Fruit fly (Drosophila melanogaster) whole organism, embryonic: ENCODE results near the gene U2af50.
A peak's percentile ranks its signal among the peaks of the same experiment; 100 is the strongest.

Source experiments
- Ada2b ChIP-seq: fragments of 200-800 bp; sonication (Bioruptor generic); IDR thresholded peaks from 2 replicates; pipeline ENCODE4 v1.3.6; 2022; ENCODE audit warnings: missing biosample characterization, missing genetic modification characterization
- B-H2 ChIP-seq: fragments of 200-800 bp; sonication (Bioruptor generic); optimal IDR thresholded peaks from 2 replicates; lab custom pipeline; 2018; ENCODE audit warnings: missing biosample characterization, mild to moderate bottlenecking, missing genetic modification characterization
- CG10267 ChIP-seq: fragments of 200-800 bp; sonication (Bioruptor generic); optimal IDR thresholded peaks from 2 replicates; lab custom pipeline; 2018; ENCODE audit warnings: missing biosample characterization, mild to moderate bottlenecking, missing genetic modification characterization, moderate library complexity
- CG10979 ChIP-seq: fragments of 200-800 bp; sonication (Bioruptor generic); optimal IDR thresholded peaks from 2 replicates; lab custom pipeline; 2018; ENCODE audit warnings: missing biosample characterization, mild to moderate bottlenecking, missing genetic modification characterization, moderate library complexity
- CG12391 ChIP-seq: fragments of 200-800 bp; sonication (Bioruptor generic); optimal IDR thresholded peaks from 3 replicates; lab custom pipeline; 2018; ENCODE audit warnings: missing biosample characterization, mild to moderate bottlenecking, missing genetic modification characterization, moderate library complexity
- CG12769 ChIP-seq: fragments of 200-800 bp; sonication (Bioruptor generic); optimal IDR thresholded peaks from 2 replicates; lab custom pipeline; 2019; ENCODE audit warnings: missing biosample characterization, mild to moderate bottlenecking, missing genetic modification characterization, moderate library complexity
- CG13287 ChIP-seq: fragments of 200-800 bp; sonication (Bioruptor generic); IDR thresholded peaks from 2 replicates; pipeline ENCODE4 v1.3.6; 2022; ENCODE audit warnings: missing biosample characterization, missing genetic modification characterization; ENCODE audit not compliant: partially characterized antibody
- CG14441 ChIP-seq: fragments of 200-800 bp; sonication (Bioruptor generic); IDR thresholded peaks from 2 replicates; pipeline ENCODE4 v1.3.6; 2022; ENCODE audit warnings: missing biosample characterization, missing genetic modification characterization
- CG14710 ChIP-seq: fragments of 200-800 bp; sonication (Bioruptor generic); optimal IDR thresholded peaks from 3 replicates; lab custom pipeline; 2019; ENCODE audit warnings: missing biosample characterization, mild to moderate bottlenecking, missing genetic modification characterization, moderate library complexity
- CG17568 ChIP-seq: fragments of 200-800 bp; sonication (Bioruptor generic); optimal IDR thresholded peaks from 2 replicates; lab custom pipeline; 2018; ENCODE audit warnings: missing biosample characterization, mild to moderate bottlenecking, missing genetic modification characterization, moderate library complexity
- CG18764 ChIP-seq: fragments of 200-800 bp; sonication (Bioruptor generic); optimal IDR thresholded peaks from 3 replicates; lab custom pipeline; 2016; ENCODE audit warnings: missing biosample characterization, missing genetic modification characterization
- CG2199 ChIP-seq: fragments of 200-800 bp; sonication (Bioruptor generic); IDR thresholded peaks from 3 replicates; pipeline ENCODE4 v1.3.6; 2022; ENCODE audit warnings: missing biosample characterization, missing genetic modification characterization
- CG2875 ChIP-seq: fragments of 200-800 bp; sonication (Bioruptor generic); optimal IDR thresholded peaks from 2 replicates; lab custom pipeline; 2017; ENCODE audit warnings: missing biosample characterization, mild to moderate bottlenecking, missing genetic modification characterization, missing genetic modification reagents
- CG32772 ChIP-seq: fragments of 200-800 bp; sonication (Bioruptor generic); IDR thresholded peaks from 2 replicates; pipeline ENCODE4 v1.3.6; 2022; ENCODE audit warnings: missing biosample characterization, missing genetic modification characterization
- CG34224 ChIP-seq: fragments of 200-800 bp; sonication (Bioruptor generic); IDR thresholded peaks from 3 replicates; pipeline ENCODE4 v1.3.6; 2022; ENCODE audit warnings: missing biosample characterization, missing genetic modification characterization; ENCODE audit not compliant: partially characterized antibody
- CG34376 ChIP-seq: fragments of 200-800 bp; sonication (Bioruptor generic); optimal IDR thresholded peaks from 2 replicates; lab custom pipeline; 2018; ENCODE audit warnings: missing biosample characterization, mild to moderate bottlenecking, missing genetic modification characterization
- CG5180 ChIP-seq: fragments of 200-800 bp; sonication (Bioruptor generic); optimal IDR thresholded peaks from 3 replicates; lab custom pipeline; 2017; ENCODE audit warnings: missing biosample characterization, missing genetic modification characterization, mild to moderate bottlenecking, moderate library complexity, missing genetic modification reagents
- CG8281 ChIP-seq: fragments of 200-800 bp; sonication (Bioruptor generic); optimal IDR thresholded peaks from 2 replicates; lab custom pipeline; 2018; ENCODE audit warnings: missing biosample characterization, mild to moderate bottlenecking, missing genetic modification characterization, moderate library complexity
- Chrac-16 ChIP-seq: fragments of 200-800 bp; sonication (Bioruptor generic); optimal IDR thresholded peaks from 3 replicates; lab custom pipeline; 2016; ENCODE audit warnings: missing biosample characterization, missing genetic modification characterization
- D19A ChIP-seq: fragments of 200-800 bp; optimal IDR thresholded peaks from 3 replicates; lab custom pipeline; 2019; ENCODE audit warnings: missing biosample characterization, mild to moderate bottlenecking, missing genetic modification characterization, moderate library complexity
- Deaf1 ChIP-seq: fragments of 200-800 bp; optimal IDR thresholded peaks from 3 replicates; lab custom pipeline; 2019; ENCODE audit warnings: missing biosample characterization, mild to moderate bottlenecking, missing genetic modification characterization, moderate library complexity
- Doc3 ChIP-seq: fragments of 200-800 bp; sonication (Bioruptor generic); IDR thresholded peaks from 3 replicates; pipeline ENCODE4 v1.3.6; 2022; ENCODE audit warnings: missing biosample characterization, missing genetic modification characterization; ENCODE audit not compliant: partially characterized antibody
- Drgx ChIP-seq: fragments of 200-800 bp; sonication (Bioruptor generic); IDR thresholded peaks from 2 replicates; pipeline ENCODE4 v1.3.6; 2022; ENCODE audit warnings: missing biosample characterization, missing genetic modification characterization
- Hand ChIP-seq: fragments of 200-800 bp; sonication (Bioruptor generic); optimal IDR thresholded peaks from 2 replicates; lab custom pipeline; 2017; ENCODE audit warnings: mild to moderate bottlenecking, missing biosample characterization, missing genetic modification reagents, missing genetic modification characterization
- NC2α ChIP-seq: fragments of 200-800 bp; sonication (Bioruptor generic); optimal IDR thresholded peaks from 2 replicates; lab custom pipeline; 2016; ENCODE audit warnings: missing biosample characterization, missing genetic modification characterization
- Pdp1 ChIP-seq, 2 experiments: fragments of 200-800 bp; sonication (Bioruptor generic); optimal IDR thresholded peaks; 3 replicates each; lab custom pipeline; 2016; ENCODE audit warnings: missing biosample characterization in 2 of 2, missing genetic modification characterization in 2 of 2, mild to moderate bottlenecking in 1 of 2, moderate library complexity in 1 of 2
- Side ChIP-seq: fragments of 200-800 bp; sonication (Bioruptor generic); optimal IDR thresholded peaks from 2 replicates; lab custom pipeline; 2016; ENCODE audit warnings: missing biosample characterization, missing genetic modification characterization
- YL-1 ChIP-seq: fragments of 200-800 bp; sonication (Bioruptor generic); optimal IDR thresholded peaks from 3 replicates; lab custom pipeline; 2017; ENCODE audit warnings: missing biosample characterization, mild to moderate bottlenecking, missing genetic modification characterization
- abd-A ChIP-seq: fragments of 200-800 bp; sonication (Bioruptor generic); optimal IDR thresholded peaks from 3 replicates; lab custom pipeline; 2019; ENCODE audit warnings: missing biosample characterization, mild to moderate bottlenecking, missing genetic modification characterization, moderate library complexity
- ara ChIP-seq: fragments of 200-800 bp; sonication (Bioruptor generic); IDR thresholded peaks from 2 replicates; pipeline ENCODE4 v1.3.6; 2022; ENCODE audit warnings: missing biosample characterization, missing genetic modification characterization
- ase ChIP-seq: fragments of 200-800 bp; sonication (Bioruptor generic); IDR thresholded peaks from 3 replicates; pipeline ENCODE4 v1.3.6; 2022; ENCODE audit warnings: missing biosample characterization, missing genetic modification characterization
- btn ChIP-seq: fragments of 200-800 bp; sonication (Bioruptor generic); optimal IDR thresholded peaks from 2 replicates; lab custom pipeline; 2016; ENCODE audit warnings: missing biosample characterization, missing genetic modification characterization
- cato ChIP-seq: fragments of 200-800 bp; sonication (Bioruptor generic); optimal IDR thresholded peaks from 2 replicates; lab custom pipeline; 2016; ENCODE audit warnings: missing biosample characterization, missing genetic modification characterization, borderline replicate concordance
- cg ChIP-seq: fragments of 200-800 bp; sonication (Bioruptor generic); optimal IDR thresholded peaks from 3 replicates; lab custom pipeline; 2019; ENCODE audit warnings: missing biosample characterization, mild to moderate bottlenecking, missing genetic modification characterization, moderate library complexity
- chinmo ChIP-seq: fragments of 200-800 bp; sonication (Bioruptor generic); IDR thresholded peaks from 4 replicates; pipeline ENCODE4 v1.3.6; 2022; ENCODE audit warnings: missing biosample characterization, missing genetic modification characterization; ENCODE audit not compliant: partially characterized antibody
- eve ChIP-seq, 2 experiments: fragments of >200 bp; optimal IDR thresholded peaks; 2 replicates each; lab custom pipeline; 2017; ENCODE audit warnings: missing biosample characterization in 2 of 2, missing genetic modification characterization in 2 of 2
- gem ChIP-seq: fragments of 200-800 bp; sonication (Bioruptor generic); optimal IDR thresholded peaks from 2 replicates; lab custom pipeline; 2019; ENCODE audit warnings: missing biosample characterization, mild to moderate bottlenecking, missing genetic modification characterization, moderate library complexity
- grau ChIP-seq: fragments of 200-800 bp; optimal IDR thresholded peaks from 3 replicates; lab custom pipeline; 2019; ENCODE audit warnings: missing biosample characterization, mild to moderate bottlenecking, missing genetic modification characterization, moderate library complexity
- lilli ChIP-seq: fragments of 200-800 bp; sonication (Bioruptor generic); optimal IDR thresholded peaks from 3 replicates; lab custom pipeline; 2016; ENCODE audit warnings: missing biosample characterization, missing genetic modification characterization
- nom ChIP-seq: fragments of 200-800 bp; sonication (Bioruptor generic); optimal IDR thresholded peaks from 2 replicates; lab custom pipeline; 2017; ENCODE audit warnings: missing biosample characterization, missing genetic modification characterization, mild to moderate bottlenecking, moderate library complexity, missing genetic modification reagents
- onecut ChIP-seq: fragments of 200-800 bp; sonication (Bioruptor generic); IDR thresholded peaks from 2 replicates; pipeline ENCODE4 v1.3.6; 2022; ENCODE audit warnings: missing biosample characterization, missing genetic modification characterization
- otp ChIP-seq: fragments of 200-800 bp; sonication (Bioruptor generic); IDR thresholded peaks from 3 replicates; pipeline ENCODE4, ENCODE4 v1.3.6; 2022; ENCODE audit warnings: missing biosample characterization, missing genetic modification characterization
- pita ChIP-seq: fragments of 200-800 bp; sonication (Bioruptor generic); optimal IDR thresholded peaks from 2 replicates; lab custom pipeline; 2017; ENCODE audit warnings: missing biosample characterization, mild to moderate bottlenecking, missing genetic modification characterization
- pros ChIP-seq: fragments of 200-800 bp; sonication (Bioruptor generic); optimal IDR thresholded peaks from 3 replicates; lab custom pipeline; 2019; ENCODE audit warnings: missing biosample characterization, mild to moderate bottlenecking, missing genetic modification characterization, moderate library complexity
- pum ChIP-seq: fragments of 200-800 bp; sonication (Bioruptor generic); optimal IDR thresholded peaks from 2 replicates; lab custom pipeline; 2016; ENCODE audit warnings: missing biosample characterization, missing genetic modification characterization
- sens ChIP-seq: fragments of 200-800 bp; sonication (Bioruptor generic); peaks from one replicate; lab custom pipeline; 2016; ENCODE audit warnings: missing biosample characterization, missing genetic modification characterization
- trh ChIP-seq: fragments of 200-800 bp; sonication (Bioruptor generic); optimal IDR thresholded peaks from 2 replicates; lab custom pipeline; 2016; ENCODE audit warnings: missing biosample characterization, missing genetic modification characterization
- unc-4 ChIP-seq: fragments of 200-800 bp; sonication (Bioruptor generic); IDR thresholded peaks from 2 replicates; pipeline ENCODE4 v1.3.6; 2022; ENCODE audit warnings: missing biosample characterization, missing genetic modification characterization; ENCODE audit not compliant: partially characterized antibody
- zfh1 ChIP-seq: fragments of 200-800 bp; sonication (Bioruptor generic); IDR thresholded peaks from 3 replicates; pipeline ENCODE4 v1.3.6; 2022; ENCODE audit warnings: missing biosample characterization, missing genetic modification characterization

U2af50 gene

dm6 chrX:16372492-16373350, 13.9 kb upstream of the U2af50 start, which contains the start of gene Fur2:
Gene Fur2 (plus strand): TSS chrX:16373086.
- no peak for TF ChIP-seq D19A (tag; lab: Kevin White, UChicago)
- peak; percentile 27 for TF ChIP-seq CG34376
- peak; percentile 52 for TF ChIP-seq CG8281
- no peak for TF ChIP-seq grau (tag; lab: Kevin White, UChicago)
- peak in 1 of 2 experiments; percentile 95 for TF ChIP-seq Pdp1 (GFP tag; optimal IDR thresholded peaks at IDR 0.05; lab: Kevin White, UChicago)
- peak; percentile 87; the same call in 1 of the 4 replicates for TF ChIP-seq chinmo (GFP tag; lab: Robert Waterston, UW)
- no peak for TF ChIP-seq YL-1 (GFP tag; lab: Kevin White, UChicago)
- TF ChIP-seq CG5180 = peak; percentile 75
- peak; percentile 53 for TF ChIP-seq abd-A
- peak; percentile 63 for TF ChIP-seq cg (GFP tag; lab: Kevin White, UChicago)
- TF ChIP-seq pros (GFP tag; lab: Kevin White, UChicago) = peak; percentile 50
- no peak for TF ChIP-seq CG2875
- 0 out of 2 replicates have a peak, but pooled peaks have one; percentile 34 for TF ChIP-seq CG13287 (GFP tag; lab: Robert Waterston, UW)
- no peak for TF ChIP-seq pita (GFP tag; lab: Kevin White, UChicago)
- no peak for TF ChIP-seq CG14441 (GFP tag; lab: Robert Waterston, UW)
- TF ChIP-seq CG34224 (GFP tag; lab: Robert Waterston, UW) = peak; percentile 35; the same call in 1 of the 3 replicates
- TF ChIP-seq onecut (GFP tag; lab: Robert Waterston, UW) = peak; percentile 18; the same call in 1 of the 2 replicates
- 0 out of 2 replicates have a peak, but pooled peaks have one; percentile 10 for TF ChIP-seq unc-4 (GFP tag; lab: Robert Waterston, UW)
- TF ChIP-seq CG2199 = 0 out of 3 replicates have a peak, but pooled peaks have one; percentile 59
- TF ChIP-seq pum (GFP tag; lab: Kevin White, UChicago) = no peak
- peak; percentile 7 for TF ChIP-seq B-H2
- no peak for TF ChIP-seq Side (GFP tag; lab: Kevin White, UChicago)
- TF ChIP-seq CG10979 (tag; lab: Kevin White, UChicago) = no peak
- TF ChIP-seq Doc3 = no peak
- TF ChIP-seq cato (GFP tag; lab: Kevin White, UChicago) = no peak
- TF ChIP-seq CG14710 (tag; lab: Kevin White, UChicago) = no peak
- no peak for TF ChIP-seq CG32772 (GFP tag; lab: Robert Waterston, UW)
- TF ChIP-seq eve (GFP tag; optimal IDR thresholded peaks at IDR 0.05; lab: Kevin White, UChicago) = peak in 1 of 2 experiments; percentile 45
- TF ChIP-seq btn = no peak
- peak; percentile 41; the same call in 1 of the 2 replicates for TF ChIP-seq Drgx (GFP tag; lab: Robert Waterston, UW)
- no peak for TF ChIP-seq NC2α (GFP tag; lab: Kevin White, UChicago)
- peak; percentile 79 for TF ChIP-seq Deaf1 (tag; lab: Kevin White, UChicago)
- no peak for TF ChIP-seq trh
- TF ChIP-seq zfh1 (GFP tag; lab: Robert Waterston, UW) = no peak
- peak; percentile 49 for TF ChIP-seq nom (GFP tag; lab: Kevin White, UChicago)
- TF ChIP-seq Hand (GFP tag; lab: Kevin White, UChicago) = no peak
- TF ChIP-seq CG18764 = no peak

dm6 chrX:16371923-16372322, 13.1 kb upstream of the U2af50 start:
- TF ChIP-seq CG12769 (tag; lab: Kevin White, UChicago) (no peak), sens (GFP tag; lab: Kevin White, UChicago) (peak; percentile 69), ase (GFP tag; lab: Robert Waterston, UW) (no peak), CG17568 (GFP tag; lab: Kevin White, UChicago) (no peak), lilli (peak; percentile 13), CG12391 (tag; lab: Kevin White, UChicago) (no peak), Ada2b (GFP tag; lab: Robert Waterston, UW) (no peak), gem (peak; percentile 59), otp (no peak), CG10267 (tag; lab: Kevin White, UChicago) (peak; percentile 12), Chrac-16 (GFP tag; lab: Kevin White, UChicago) (peak; percentile 14), ara (GFP tag; lab: Robert Waterston, UW) (no peak)
